Fruit fly (Drosophila melanogaster) whole organism, embryonic: ENCODE data around the gene Phae1.

ENCODE experiments used
- CG10267 ChIP-seq: fragments of 200-800 bp; sonication (Bioruptor generic); optimal IDR thresholded peaks from 2 replicates; lab custom pipeline; 2018; ENCODE audit warnings: missing biosample characterization, mild to moderate bottlenecking, missing genetic modification characterization, moderate library complexity
- CG10274 ChIP-seq: fragments of 200-800 bp; sonication (Bioruptor generic); optimal IDR thresholded peaks from 3 replicates; lab custom pipeline; 2017; ENCODE audit warnings: missing biosample characterization, mild to moderate bottlenecking, missing genetic modification characterization
- CG10431 ChIP-seq: fragments of 200-800 bp; sonication (Bioruptor generic); optimal IDR thresholded peaks from 3 replicates; lab custom pipeline; 2018; ENCODE audit warnings: missing biosample characterization, mild to moderate bottlenecking, missing genetic modification characterization
- CG10979 ChIP-seq: fragments of 200-800 bp; sonication (Bioruptor generic); optimal IDR thresholded peaks from 2 replicates; lab custom pipeline; 2018; ENCODE audit warnings: missing biosample characterization, mild to moderate bottlenecking, missing genetic modification characterization, moderate library complexity
- CG12391 ChIP-seq: fragments of 200-800 bp; sonication (Bioruptor generic); optimal IDR thresholded peaks from 3 replicates; lab custom pipeline; 2018; ENCODE audit warnings: missing biosample characterization, mild to moderate bottlenecking, missing genetic modification characterization, moderate library complexity
- CG13894 ChIP-seq: fragments of 200-800 bp; sonication (Bioruptor generic); optimal IDR thresholded peaks from 3 replicates; lab custom pipeline; 2018; ENCODE audit warnings: missing biosample characterization, mild to moderate bottlenecking, missing genetic modification characterization, moderate library complexity
- CG15011 ChIP-seq: fragments of 200-800 bp; sonication (Bioruptor generic); optimal IDR thresholded peaks from 3 replicates; lab custom pipeline; 2018; ENCODE audit warnings: missing biosample characterization, mild to moderate bottlenecking, missing genetic modification characterization
- CG1602 ChIP-seq: fragments of 200-800 bp; sonication (Bioruptor generic); optimal IDR thresholded peaks from 3 replicates; lab custom pipeline; 2016; ENCODE audit warnings: missing biosample characterization, missing genetic modification characterization
- CG17568 ChIP-seq: fragments of 200-800 bp; sonication (Bioruptor generic); optimal IDR thresholded peaks from 2 replicates; lab custom pipeline; 2018; ENCODE audit warnings: missing biosample characterization, mild to moderate bottlenecking, missing genetic modification characterization, moderate library complexity
- CG17612 ChIP-seq: fragments of 200-800 bp; sonication (Bioruptor generic); IDR thresholded peaks from 2 replicates; pipeline ENCODE4 v1.3.6; 2022; ENCODE audit warnings: missing biosample characterization, missing genetic modification characterization
- CG2199 ChIP-seq: fragments of 200-800 bp; sonication (Bioruptor generic); IDR thresholded peaks from 3 replicates; pipeline ENCODE4 v1.3.6; 2022; ENCODE audit warnings: missing biosample characterization, missing genetic modification characterization
- CG30431 ChIP-seq: fragments of 200-800 bp; sonication (Bioruptor generic); optimal IDR thresholded peaks from 2 replicates; lab custom pipeline; 2017; ENCODE audit warnings: missing biosample characterization, missing genetic modification characterization
- CG3065 ChIP-seq: fragments of 200-800 bp; sonication (Bioruptor generic); optimal IDR thresholded peaks from 2 replicates; lab custom pipeline; 2016; ENCODE audit warnings: missing biosample characterization, missing genetic modification characterization
- CG33557 ChIP-seq: fragments of 200-800 bp; sonication (Bioruptor generic); optimal IDR thresholded peaks from 2 replicates; lab custom pipeline; 2019; ENCODE audit warnings: missing biosample characterization, mild to moderate bottlenecking, missing genetic modification characterization, moderate library complexity
- CG4282 ChIP-seq: fragments of 200-800 bp; sonication (Bioruptor generic); optimal IDR thresholded peaks from 2 replicates; lab custom pipeline; 2016; ENCODE audit warnings: missing biosample characterization, missing genetic modification characterization
- CG6272 ChIP-seq: fragments of 200-800 bp; sonication (Bioruptor generic); IDR thresholded peaks from 2 replicates; pipeline ENCODE4 v1.3.6; 2022; ENCODE audit warnings: missing biosample characterization, missing genetic modification characterization
- CG7556 ChIP-seq: fragments of 200-800 bp; sonication (Bioruptor generic); optimal IDR thresholded peaks from 2 replicates; lab custom pipeline; 2017; ENCODE audit warnings: missing biosample characterization, mild to moderate bottlenecking, missing genetic modification characterization
- CG7745 ChIP-seq: fragments of 200-800 bp; sonication (Bioruptor generic); optimal IDR thresholded peaks from 2 replicates; lab custom pipeline; 2018; ENCODE audit warnings: missing biosample characterization, mild to moderate bottlenecking, missing genetic modification characterization, moderate library complexity
- CG8290 ChIP-seq, 3 experiments: fragments of 200-800 bp; sonication (Bioruptor generic); optimal IDR thresholded peaks; 2 replicates each; lab custom pipeline; 2016 to 2019; ENCODE audit warnings: missing biosample characterization in 3 of 3, missing genetic modification characterization in 3 of 3, mild to moderate bottlenecking in 2 of 3, moderate library complexity in 1 of 3
- Camta ChIP-seq: fragments of 200-800 bp; sonication (Bioruptor generic); optimal IDR thresholded peaks from 2 replicates; lab custom pipeline; 2016; ENCODE audit warnings: missing biosample characterization, missing genetic modification characterization
- Dp ChIP-seq: fragments of 200-800 bp; sonication (Bioruptor generic); optimal IDR thresholded peaks from 2 replicates; lab custom pipeline; 2018; ENCODE audit warnings: missing biosample characterization, mild to moderate bottlenecking, missing genetic modification characterization, moderate library complexity
- HLHmδ ChIP-seq: fragments of 200-800 bp; sonication (Bioruptor generic); optimal IDR thresholded peaks from 2 replicates; lab custom pipeline; 2018; ENCODE audit warnings: missing biosample characterization, mild to moderate bottlenecking, missing genetic modification characterization, moderate library complexity
- Hr39 ChIP-seq: fragments of >200 bp; optimal IDR thresholded peaks from 2 replicates; lab custom pipeline; 2017
- NC2β ChIP-seq: fragments of 200-800 bp; sonication (Bioruptor generic); optimal IDR thresholded peaks from 2 replicates; lab custom pipeline; 2016; ENCODE audit warnings: missing biosample characterization, missing genetic modification characterization
- Oaz ChIP-seq: fragments of 200-800 bp; sonication (Bioruptor generic); IDR thresholded peaks from 2 replicates; pipeline ENCODE4 v1.3.6; 2022; ENCODE audit warnings: missing biosample characterization, missing genetic modification characterization
- Oli ChIP-seq: fragments of 200-800 bp; sonication (Bioruptor generic); optimal IDR thresholded peaks from 2 replicates; lab custom pipeline; 2018; ENCODE audit warnings: missing biosample characterization, mild to moderate bottlenecking, missing genetic modification characterization, moderate library complexity
- Ptx1 ChIP-seq: fragments of 200-800 bp; sonication (Bioruptor generic); IDR thresholded peaks from 2 replicates; pipeline ENCODE4 v1.3.6; 2022; ENCODE audit warnings: missing biosample characterization, missing genetic modification characterization
- Sin3A ChIP-seq: fragments of >200 bp; optimal IDR thresholded peaks from 2 replicates; lab custom pipeline; 2018
- Vsx1 ChIP-seq: fragments of 200-800 bp; sonication (Bioruptor generic); optimal IDR thresholded peaks from 2 replicates; lab custom pipeline; 2017; ENCODE audit warnings: missing biosample characterization, mild to moderate bottlenecking, missing genetic modification characterization, missing genetic modification reagents
- YL-1 ChIP-seq: fragments of 200-800 bp; sonication (Bioruptor generic); optimal IDR thresholded peaks from 3 replicates; lab custom pipeline; 2017; ENCODE audit warnings: missing biosample characterization, mild to moderate bottlenecking, missing genetic modification characterization
- abd-A ChIP-seq: fragments of 200-800 bp; sonication (Bioruptor generic); optimal IDR thresholded peaks from 3 replicates; lab custom pipeline; 2019; ENCODE audit warnings: missing biosample characterization, mild to moderate bottlenecking, missing genetic modification characterization, moderate library complexity
- ac ChIP-seq: fragments of 200-800 bp; sonication (Bioruptor generic); optimal IDR thresholded peaks from 3 replicates; lab custom pipeline; 2017; ENCODE audit warnings: missing biosample characterization, mild to moderate bottlenecking, missing genetic modification characterization
- bigmax ChIP-seq: fragments of 200-800 bp; sonication (Bioruptor generic); optimal IDR thresholded peaks from 2 replicates; lab custom pipeline; 2018; ENCODE audit warnings: missing biosample characterization, mild to moderate bottlenecking, missing genetic modification characterization
- dimm ChIP-seq: fragments of 200-800 bp; sonication (Bioruptor generic); IDR thresholded peaks from 2 replicates; pipeline ENCODE4 v1.3.6; 2022; ENCODE audit warnings: missing biosample characterization, missing genetic modification characterization
- dmrt11E ChIP-seq: fragments of 200-800 bp; sonication (Bioruptor generic); optimal IDR thresholded peaks from 3 replicates; lab custom pipeline; 2018; ENCODE audit warnings: missing biosample characterization, mild to moderate bottlenecking, missing genetic modification characterization, moderate library complexity
- gsb-n ChIP-seq: fragments of 200-800 bp; sonication (Bioruptor generic); optimal IDR thresholded peaks from 3 replicates; lab custom pipeline; 2018; ENCODE audit warnings: missing biosample characterization, mild to moderate bottlenecking, missing genetic modification characterization
- inv ChIP-seq: fragments of 200-800 bp; sonication (Bioruptor generic); IDR thresholded peaks from 2 replicates; pipeline ENCODE4 v1.3.6; 2022; ENCODE audit warnings: missing biosample characterization, missing genetic modification characterization; ENCODE audit not compliant: partially characterized antibody
- pan ChIP-seq, 4 experiments: fragments of >200 bp in 3 of 4; fragments of 200-800 bp in 1 of 4; sonication (Bioruptor generic) in 1 of 4; optimal IDR thresholded peaks in 3 of 4; IDR thresholded peaks in 1 of 4; 2 replicates each; pipeline versions ENCODE4 v1.3.6 to Lab custom; 2017 to 2022; ENCODE audit warnings: missing biosample characterization in 2 of 4, missing genetic modification characterization in 2 of 4, mixed read lengths in 1 of 4
- peb ChIP-seq: fragments of 200-800 bp; sonication (Bioruptor generic); IDR thresholded peaks from 2 replicates; pipeline ENCODE4 v1.3.6; 2022; ENCODE audit warnings: missing biosample characterization, missing genetic modification characterization
- row ChIP-seq: fragments of 200-800 bp; sonication (Bioruptor generic); IDR thresholded peaks from 3 replicates; pipeline ENCODE4 v1.3.6; 2022; ENCODE audit warnings: missing biosample characterization, missing genetic modification characterization
- sim ChIP-seq: fragments of 200-800 bp; sonication (Bioruptor generic); IDR thresholded peaks from 2 replicates; pipeline ENCODE4 v1.3.6; 2022; ENCODE audit warnings: missing biosample characterization, missing genetic modification characterization
- sob ChIP-seq: fragments of 200-800 bp; sonication (Bioruptor generic); IDR thresholded peaks from 2 replicates; pipeline ENCODE4 v1.3.6; 2022; ENCODE audit warnings: missing biosample characterization, missing genetic modification characterization
- sqz ChIP-seq: fragments of 200-800 bp; sonication (Bioruptor generic); optimal IDR thresholded peaks from 3 replicates; lab custom pipeline; 2018; ENCODE audit warnings: missing biosample characterization, mild to moderate bottlenecking, missing genetic modification characterization
- stwl ChIP-seq: fragments of 200-800 bp; sonication (Bioruptor generic); optimal IDR thresholded peaks from 3 replicates; lab custom pipeline; 2018; ENCODE audit warnings: missing biosample characterization, mild to moderate bottlenecking, missing genetic modification characterization, moderate library complexity
- tna ChIP-seq: fragments of 200-800 bp; sonication (Bioruptor generic); IDR thresholded peaks from 2 replicates; pipeline ENCODE4 v1.3.6; 2022; ENCODE audit warnings: missing biosample characterization, missing genetic modification characterization; ENCODE audit not compliant: partially characterized antibody
- unc-4 ChIP-seq: fragments of 200-800 bp; sonication (Bioruptor generic); IDR thresholded peaks from 2 replicates; pipeline ENCODE4 v1.3.6; 2022; ENCODE audit warnings: missing biosample characterization, missing genetic modification characterization; ENCODE audit not compliant: partially characterized antibody
- vnd ChIP-seq: fragments of 200-800 bp; sonication (Bioruptor generic); IDR thresholded peaks from 3 replicates; pipeline ENCODE4 v1.3.6; 2022; ENCODE audit warnings: missing biosample characterization, missing genetic modification characterization; ENCODE audit not compliant: partially characterized antibody
- wor ChIP-seq: fragments of 200-800 bp; sonication (Bioruptor generic); IDR thresholded peaks from 2 replicates; pipeline ENCODE4 v1.3.6; 2022; ENCODE audit warnings: missing biosample characterization, missing genetic modification characterization
- yki ChIP-seq: fragments of >200 bp; optimal IDR thresholded peaks from 3 replicates; lab custom pipeline; 2018

Gene Phae1

DNA sequence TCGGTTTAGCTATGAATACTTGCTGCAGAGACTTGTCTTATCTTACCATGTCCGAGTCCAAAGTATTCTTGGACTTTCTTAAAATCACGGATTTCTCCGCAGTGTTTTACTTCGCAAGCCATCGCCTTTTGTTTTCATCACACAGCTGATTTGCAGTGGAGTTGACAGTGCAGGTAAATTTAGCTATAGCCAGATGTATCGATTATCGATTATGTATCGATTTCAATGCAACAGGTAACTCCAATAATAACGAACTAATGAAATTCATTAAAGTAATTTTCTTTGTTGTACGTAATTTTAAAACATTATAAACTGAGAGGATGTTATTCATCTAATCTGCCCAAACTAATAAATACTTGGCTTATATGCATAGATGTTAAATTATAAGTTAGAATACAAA is 46.2 kb upstream of the Phae1 start, which contains the start of gene Rab3-GAP (continued):
- TF ChIP-seq CG33557 (GFP tag; lab: Kevin White, UChicago) (no peak), Vsx1 (GFP tag; lab: Kevin White, UChicago) (no peak), peb (no peak), CG17612 (GFP tag; lab: Robert Waterston, UW) (no peak), pan (optimal IDR thresholded peaks at IDR 0.05; lab: Kevin White, UChicago) (no peak), pan (GFP tag; optimal IDR thresholded peaks at IDR 0.05 in 1 of 2, IDR thresholded peaks at IDR 0.05 in 1 of 2) (peak in 1 of 2 experiments; percentile 40), CG30431 (no peak), sqz (GFP tag; lab: Kevin White, UChicago) (no peak), sob (GFP tag; lab: Robert Waterston, UW) (peak; percentile 29; the same call in 1 of the 2 replicates), Sin3A (lab: Kevin White, UChicago) (no peak), CG2199 (GFP tag; lab: Robert Waterston, UW) (no peak), inv (GFP tag; lab: Robert Waterston, UW) (no peak), Oaz (GFP tag; lab: Robert Waterston, UW) (no peak), CG4282 (GFP tag; lab: Kevin White, UChicago) (no peak), bigmax (no peak), CG6272 (GFP tag; lab: Robert Waterston, UW) (no peak), CG7745 (tag; lab: Kevin White, UChicago) (no peak), Camta (GFP tag; lab: Kevin White, UChicago) (no peak), CG7556 (GFP tag; lab: Kevin White, UChicago) (no peak), CG10431 (no peak), YL-1 (GFP tag; lab: Kevin White, UChicago) (no peak), Ptx1 (GFP tag; lab: Robert Waterston, UW) (no peak), stwl (peak; percentile 75), vnd (GFP tag; lab: Robert Waterston, UW) (no peak), unc-4 (GFP tag; lab: Robert Waterston, UW) (no peak), Dp (GFP tag; lab: Kevin White, UChicago) (peak; percentile 10), Hr39 (lab: Kevin White, UChicago) (no peak), row (peak; percentile 85), CG15011 (GFP tag; lab: Kevin White, UChicago) (no peak), gsb-n (tag; lab: Kevin White, UChicago) (no peak), CG17568 (GFP tag; lab: Kevin White, UChicago) (no peak), dmrt11E (tag; lab: Kevin White, UChicago) (no peak), CG8290 (GFP tag; optimal IDR thresholded peaks at IDR 0.05; lab: Kevin White, UChicago) (peak; percentile 26), CG8290 (tag; optimal IDR thresholded peaks at IDR 0.05; lab: Kevin White, UChicago) (no peak), CG10267 (tag; lab: Kevin White, UChicago) (peak; percentile 60)

DNA sequence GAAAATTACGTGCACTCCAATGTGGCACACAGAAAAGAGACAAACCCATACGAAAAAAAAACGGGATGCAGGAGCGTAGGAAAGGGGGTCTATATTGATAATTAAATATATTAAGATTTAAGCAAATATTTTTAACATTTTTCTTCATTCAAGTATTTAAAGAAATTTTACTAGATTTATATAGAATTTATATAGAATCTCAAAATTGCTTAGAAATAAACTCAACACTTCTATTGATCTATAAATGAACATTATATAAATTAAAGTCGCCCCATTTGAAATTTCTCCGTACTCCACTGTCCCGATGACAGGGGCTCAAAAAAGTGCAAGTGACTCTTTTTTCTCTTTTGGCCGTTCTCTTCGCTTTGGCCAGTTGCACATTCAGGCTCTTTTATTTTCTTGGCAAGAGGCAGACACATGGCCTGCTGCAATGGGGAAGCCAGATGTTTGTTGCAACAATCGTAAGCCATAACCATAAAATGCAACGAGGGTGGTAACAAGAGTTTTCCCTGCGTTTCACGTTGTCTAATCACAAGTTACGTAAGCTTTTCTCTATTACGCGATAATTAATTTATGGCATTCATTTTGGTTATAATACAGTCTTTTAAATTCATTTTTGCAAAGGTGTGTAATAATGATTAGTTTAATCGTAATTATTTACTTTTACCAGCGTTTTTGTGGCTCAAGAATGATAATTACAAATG is 43.4 kb upstream of the Phae1 start:
- TF ChIP-seq CG3065 (no peak), NC2β (GFP tag; lab: Kevin White, UChicago) (no peak), Ptx1 (GFP tag; lab: Robert Waterston, UW) (0 out of 2 replicates have a peak, but pooled peaks have one; percentile 5), Hr39 (lab: Kevin White, UChicago) (no peak), CG12391 (tag; lab: Kevin White, UChicago) (peak; percentile 58), abd-A (tag; lab: Kevin White, UChicago) (no peak), tna (no peak), wor (no peak), sim (GFP tag; lab: Robert Waterston, UW) (no peak), CG13894 (tag; lab: Kevin White, UChicago) (no peak), CG10274 (no peak), CG1602 (GFP tag; lab: Kevin White, UChicago) (no peak), yki (lab: Kevin White, UChicago) (no peak), CG33557 (GFP tag; lab: Kevin White, UChicago) (peak; percentile 78), dimm (GFP tag; lab: Robert Waterston, UW) (no peak), HLHmδ (GFP tag; lab: Kevin White, UChicago) (no peak), ac (no peak), CG10979 (tag; lab: Kevin White, UChicago) (peak; percentile 82), Oli (tag; lab: Kevin White, UChicago) (peak; percentile 17)
